Worm (Caenorhabditis elegans) whole organism, dauer: ENCODE results near the gene R08C7.1.

ENCODE experiments used
- unc-62 ChIP-seq: sonication (generic microtip); optimal IDR thresholded peaks from 2 replicates; lab custom pipeline; 2017; ENCODE audit warnings: missing biosample characterization, missing genetic modification reagents, missing genetic modification characterization

The R08C7.1 gene

DNA sequence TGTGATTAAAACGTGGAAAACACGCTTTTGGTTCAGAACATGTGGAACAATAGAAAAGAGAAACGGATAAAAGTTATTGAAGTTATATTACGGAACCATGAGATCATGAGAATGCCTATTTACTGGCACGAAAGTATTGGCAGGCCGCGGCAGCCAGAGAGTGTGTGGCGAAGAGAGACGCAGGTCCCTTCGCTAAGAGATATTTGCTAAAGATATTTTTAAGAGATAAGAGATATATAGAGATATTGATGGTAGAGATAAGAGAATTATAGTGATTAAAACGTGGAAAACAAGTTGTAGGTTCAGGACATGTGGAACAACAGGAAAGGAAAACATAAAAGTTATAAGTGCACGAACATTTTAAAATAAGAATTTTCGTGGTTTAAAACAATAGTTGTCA, 13.9 kb upstream of the R08C7.1 start:
- TF ChIP-seq unc-62 (GFP tag; lab: Kevin White, UChicago), result no peak

DNA sequence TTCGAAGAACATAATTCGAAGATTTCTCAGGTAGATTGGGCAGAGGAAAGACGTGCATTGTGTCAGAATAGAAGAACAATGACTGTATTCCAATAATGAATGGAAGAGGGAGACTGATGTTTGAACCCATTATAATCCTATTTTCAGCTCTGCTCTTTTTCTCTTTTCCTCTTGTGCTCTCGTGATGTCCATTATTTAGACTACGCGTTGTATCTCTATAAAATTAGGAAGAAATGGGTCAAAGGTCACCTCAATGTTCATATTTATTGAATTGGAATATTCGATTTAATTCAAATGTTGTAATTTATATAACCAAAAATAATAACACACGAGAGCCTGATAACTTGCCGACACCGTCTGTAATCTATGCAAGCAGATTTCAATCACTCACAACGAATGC, 12.5 kb upstream of the R08C7.1 start, which contains the start of gene fbxb-74:
TSS of gene fbxb-74 (minus strand) at position 101 of the 400 bp plus-strand sequence.
- TF ChIP-seq unc-62 (GFP tag; lab: Kevin White, UChicago), result no peak

DNA sequence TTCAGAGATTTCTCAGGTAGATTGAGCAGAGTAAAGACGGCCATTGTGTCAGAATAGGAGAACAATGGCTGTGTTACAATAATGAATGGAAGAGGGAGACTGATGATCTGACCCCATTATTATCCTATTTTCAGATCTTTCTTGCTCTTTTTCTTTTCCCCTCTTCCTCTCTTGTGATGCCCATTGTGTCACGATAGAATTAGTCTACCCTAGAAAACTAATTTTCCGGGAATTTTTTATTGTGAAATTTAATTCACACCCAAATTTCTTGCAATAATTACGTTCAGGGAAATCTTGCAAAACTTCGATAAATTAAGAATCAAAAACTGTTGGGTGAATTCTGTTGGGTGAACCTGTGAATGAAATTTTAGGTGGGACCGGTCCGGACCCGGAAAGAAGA, 10.6 kb upstream of the R08C7.1 start, which contains the start of gene fbxb-75:
TSS of gene fbxb-75 (minus strand) at position 101 of the 400 bp plus-strand sequence.
- no peak for TF ChIP-seq unc-62 (GFP tag; lab: Kevin White, UChicago)

ce11 chrIV:4445711-4446290, 5.9 kb upstream of the R08C7.1 start, which contains the start of the genes wapl-1 and htz-1:
TSS of gene wapl-1 (minus strand) at chrIV:4445740.
TSS of gene htz-1 (plus strand) at chrIV:4446216.
- TF ChIP-seq unc-62 (GFP tag; lab: Kevin White, UChicago), result no peak

- TF ChIP-seq unc-62 (GFP tag; lab: Kevin White, UChicago), result no peak
These were observed 4.8 kb upstream of the R08C7.1 start for ce11 chrIV:4446884-4447283.

DNA sequence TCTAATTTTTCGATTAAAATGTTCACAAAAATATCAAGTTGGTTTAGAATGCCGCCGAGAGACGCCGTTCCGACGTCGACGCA, 4.6 kb upstream of the R08C7.1 start, which contains the start of gene chat-1:
TSS of gene chat-1 (plus strand) at position 48 of the 83 bp plus-strand sequence.
- no peak for TF ChIP-seq unc-62 (GFP tag; lab: Kevin White, UChicago)

- TF ChIP-seq unc-62 (GFP tag; lab: Kevin White, UChicago), result no peak
These were observed 4.3 kb upstream of the R08C7.1 start for ce11 chrIV:4447367-4447766.

- TF ChIP-seq unc-62 (GFP tag; lab: Kevin White, UChicago), result no peak
These were observed 3.3 kb upstream of the R08C7.1 start for ce11 chrIV:4448343-4448742.

ce11 chrIV:4449439-4449838, 2.2 kb upstream of the R08C7.1 start, which contains the start of gene R08C7.12:
TSS of gene R08C7.12 (plus strand) at chrIV:4449739.
- no peak for TF ChIP-seq unc-62 (GFP tag; lab: Kevin White, UChicago)

- TF ChIP-seq unc-62 (GFP tag; lab: Kevin White, UChicago), result no peak
These were observed 1.8 kb upstream of the R08C7.1 start for ce11 chrIV:4449843-4450242.

DNA sequence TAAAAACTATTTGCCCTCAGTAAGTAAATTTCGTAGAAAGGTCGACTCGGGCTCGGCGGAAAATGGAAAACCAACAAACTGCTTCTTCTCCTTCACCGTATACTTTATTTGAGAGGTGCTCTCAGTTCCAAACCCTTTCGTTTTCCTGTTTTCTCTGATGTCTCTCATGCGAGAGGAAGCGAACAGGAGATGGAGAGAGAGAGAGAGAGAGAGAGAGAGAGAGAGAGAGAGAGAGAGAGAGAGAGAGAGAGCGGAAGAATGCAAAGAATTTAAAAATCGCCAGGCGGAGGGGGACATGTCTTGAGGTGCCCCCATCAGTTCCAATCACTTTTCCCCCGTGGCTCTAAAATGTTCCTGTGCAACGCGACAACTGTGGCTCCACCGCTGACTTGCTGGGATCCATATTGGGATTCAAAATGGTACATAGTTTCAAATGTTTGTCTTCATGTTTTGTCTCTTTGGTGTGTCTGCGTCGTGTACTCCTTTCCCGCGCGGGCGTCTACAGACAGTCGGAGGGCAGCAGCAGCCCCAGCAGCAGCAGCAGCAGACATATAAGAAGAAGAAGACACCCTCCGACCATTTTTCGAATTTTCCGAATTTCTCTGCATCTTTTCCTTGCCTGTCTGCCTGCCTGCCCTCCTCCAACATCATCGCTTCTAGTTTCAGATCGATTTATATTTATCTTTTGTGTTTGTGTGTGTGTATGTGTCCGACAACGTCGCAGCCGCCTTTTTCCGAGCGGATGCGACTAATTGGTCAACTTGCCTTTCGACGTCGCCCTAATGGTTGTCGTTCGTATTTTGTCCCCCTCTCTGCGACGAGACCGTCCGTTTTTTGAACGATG, 2.9 kb downstream of the R08C7.1 start, which contains the start of gene R08C7.11:
TSS of gene R08C7.11 (minus strand) at position 608 of the 844 bp plus-strand sequence.
- no peak for TF ChIP-seq unc-62 (GFP tag; lab: Kevin White, UChicago)

ce11 chrIV:4456658-4457057, 5.0 kb downstream of the R08C7.1 start:
- TF ChIP-seq unc-62 (GFP tag; lab: Kevin White, UChicago), result no peak

DNA sequence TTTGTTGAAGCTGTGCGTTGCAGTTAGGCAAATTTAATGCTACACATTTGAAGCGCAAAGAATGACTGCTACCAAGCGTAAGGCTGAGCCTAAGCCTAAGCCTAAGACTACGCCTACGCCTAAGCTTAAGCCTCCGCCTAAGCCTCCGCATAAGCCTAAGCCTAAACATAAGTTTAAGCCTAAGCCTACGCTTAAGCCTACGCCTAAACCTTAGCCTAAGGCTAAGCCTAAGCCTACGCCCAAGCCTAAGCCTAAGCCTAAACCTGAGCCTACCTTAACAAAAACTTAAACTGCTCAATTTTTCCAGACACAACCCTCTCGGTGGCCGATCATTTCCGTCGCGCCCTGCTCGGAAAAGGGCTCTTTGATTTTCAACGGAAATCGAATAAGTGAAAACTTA, 7.7 kb downstream of the R08C7.1 start:
- no peak for TF ChIP-seq unc-62 (GFP tag; lab: Kevin White, UChicago)

- no peak for TF ChIP-seq unc-62 (GFP tag; lab: Kevin White, UChicago)
These were observed 11.5 kb downstream of the R08C7.1 start, which contains the start of gene M01H9.2 for ce11 chrIV:4463132-4463531. TSS of gene M01H9.2 (minus strand) at chrIV:4463232.

- no peak for TF ChIP-seq unc-62 (GFP tag; lab: Kevin White, UChicago)
These were observed 13.5 kb downstream of the R08C7.1 start, which contains the start of gene M01H9.5 for ce11 chrIV:4465184-4465583. TSS of gene M01H9.5 (plus strand) at chrIV:4465484.

DNA sequence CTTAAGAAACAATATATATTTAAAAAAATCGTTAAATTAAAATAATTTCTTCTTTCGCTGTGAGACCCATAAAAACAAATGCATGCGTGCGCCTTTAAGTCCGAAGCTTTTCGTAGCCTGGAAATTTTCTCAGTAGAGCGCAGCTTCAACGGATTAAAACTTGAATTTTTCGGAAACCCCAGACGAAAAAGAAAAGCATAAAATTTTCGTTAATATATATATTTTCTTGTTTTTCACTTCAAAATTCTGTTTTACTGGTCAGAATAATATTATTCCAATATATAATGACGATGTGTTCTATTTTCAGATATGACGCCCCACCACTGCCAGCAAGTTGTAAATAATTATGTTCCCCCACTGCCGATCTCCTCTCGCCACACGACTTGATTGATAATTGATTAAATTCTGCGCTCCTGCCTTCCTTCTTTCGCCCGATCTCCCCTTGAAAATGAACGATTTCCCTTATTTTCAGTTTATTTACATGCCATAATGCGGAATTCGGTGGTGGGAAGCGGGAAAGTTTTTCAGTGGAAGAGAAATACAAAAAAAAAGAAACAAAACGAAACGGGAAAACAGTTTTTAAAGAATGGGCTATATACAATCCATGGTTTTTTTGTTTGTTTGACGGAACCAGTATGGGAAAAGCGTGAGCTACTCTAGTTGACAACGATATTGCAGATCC, 16.5 kb downstream of the R08C7.1 start:
- no peak for TF ChIP-seq unc-62 (GFP tag; lab: Kevin White, UChicago)
